Fruit fly (Drosophila melanogaster) S2 (cell line): Measurements from ENCODE around the gene Exn.
A peak's percentile ranks its signal among the peaks of the same experiment; 100 is the strongest.

ENCODE experiments used
- CG8478 ChIP-seq: fragments of >200 bp; optimal IDR thresholded peaks from 2 replicates; lab custom pipeline; 2018
- CTCF ChIP-seq, 2 experiments: fragments of >200 bp; optimal IDR thresholded peaks; 2 replicates each; lab custom pipeline; 2018

Gene Exn

DNA sequence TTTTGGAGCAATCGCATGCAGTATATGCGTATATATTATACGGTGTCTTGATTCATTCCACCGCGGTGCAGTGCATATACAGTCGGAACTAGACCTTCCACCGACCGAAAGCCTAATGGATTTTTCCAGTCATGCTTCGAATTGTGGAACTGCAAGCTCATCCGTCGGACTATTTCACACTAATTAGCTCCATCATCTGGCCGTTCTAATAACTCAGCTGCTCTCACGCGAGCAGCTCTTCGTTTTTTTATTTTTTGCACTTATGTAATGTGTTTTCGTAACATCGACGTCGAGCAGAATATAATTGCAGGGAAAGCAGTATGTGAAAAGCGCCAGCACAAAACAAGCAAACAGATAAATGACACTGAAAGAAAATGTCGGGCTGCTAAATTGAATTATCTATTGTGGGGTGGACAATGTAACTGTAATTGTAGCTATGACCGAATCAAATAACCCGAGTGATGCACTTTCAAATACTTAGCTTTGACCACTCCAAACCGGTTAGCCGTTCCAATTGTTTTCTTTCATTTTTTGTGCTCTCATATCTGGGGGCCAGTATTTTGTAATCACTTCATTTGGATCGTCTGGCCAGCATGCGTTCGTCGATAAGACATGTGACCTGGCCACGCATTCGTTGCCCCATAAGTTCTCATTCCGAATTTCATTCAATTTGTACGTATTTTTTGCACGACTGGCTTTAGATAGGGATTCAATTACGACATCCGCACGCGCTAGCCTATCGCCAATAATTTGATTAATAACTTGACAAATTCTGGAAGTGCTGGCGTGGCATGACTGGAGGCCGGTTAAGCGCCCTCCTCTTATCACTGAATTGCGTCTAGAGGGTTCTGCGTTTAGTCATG is 12.0 kb upstream of the Exn start, which contains the start of gene Cpr73D:
Gene Cpr73D, minus strand, starts transcription at position 156 of the 863 bp plus-strand sequence.
- TF ChIP-seq CG8478 (no peak), CTCF (optimal IDR thresholded peaks at IDR 0.05; lab: Kevin White, UChicago) (no peak)

DNA sequence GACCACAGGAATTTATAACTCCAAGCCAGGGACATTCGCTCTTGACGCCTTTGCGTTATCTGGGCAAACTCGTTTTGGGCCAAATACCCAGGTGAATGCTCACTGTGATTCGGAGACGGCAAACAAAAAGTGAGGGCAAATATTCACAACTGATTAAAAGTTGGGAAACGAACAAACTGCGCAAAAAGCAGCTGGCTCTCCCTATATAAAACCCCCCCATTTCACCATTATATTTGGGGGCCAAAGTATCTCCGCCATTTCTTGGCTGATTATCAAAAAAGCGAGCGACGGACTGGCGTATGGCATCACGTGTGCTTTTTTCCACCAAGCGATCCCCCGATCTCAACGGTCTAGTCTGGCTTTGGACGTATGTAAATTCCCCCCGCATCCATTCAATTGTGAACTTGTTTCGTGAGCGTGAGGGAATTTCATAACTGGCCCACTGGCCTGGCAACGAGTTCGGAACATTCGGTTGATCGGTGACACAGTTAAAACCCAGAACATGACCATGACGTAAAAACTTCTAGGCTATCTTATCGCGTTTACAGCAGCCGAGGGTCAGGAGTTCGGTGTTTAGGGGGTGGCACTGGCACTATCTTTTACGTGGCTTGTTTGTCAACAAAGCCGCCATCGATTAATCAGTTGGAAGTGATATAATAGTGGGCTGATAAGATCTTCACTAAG is 11.3 kb upstream of the Exn start:
- TF ChIP-seq CTCF (optimal IDR thresholded peaks at IDR 0.05; lab: Kevin White, UChicago) = no peak

DNA sequence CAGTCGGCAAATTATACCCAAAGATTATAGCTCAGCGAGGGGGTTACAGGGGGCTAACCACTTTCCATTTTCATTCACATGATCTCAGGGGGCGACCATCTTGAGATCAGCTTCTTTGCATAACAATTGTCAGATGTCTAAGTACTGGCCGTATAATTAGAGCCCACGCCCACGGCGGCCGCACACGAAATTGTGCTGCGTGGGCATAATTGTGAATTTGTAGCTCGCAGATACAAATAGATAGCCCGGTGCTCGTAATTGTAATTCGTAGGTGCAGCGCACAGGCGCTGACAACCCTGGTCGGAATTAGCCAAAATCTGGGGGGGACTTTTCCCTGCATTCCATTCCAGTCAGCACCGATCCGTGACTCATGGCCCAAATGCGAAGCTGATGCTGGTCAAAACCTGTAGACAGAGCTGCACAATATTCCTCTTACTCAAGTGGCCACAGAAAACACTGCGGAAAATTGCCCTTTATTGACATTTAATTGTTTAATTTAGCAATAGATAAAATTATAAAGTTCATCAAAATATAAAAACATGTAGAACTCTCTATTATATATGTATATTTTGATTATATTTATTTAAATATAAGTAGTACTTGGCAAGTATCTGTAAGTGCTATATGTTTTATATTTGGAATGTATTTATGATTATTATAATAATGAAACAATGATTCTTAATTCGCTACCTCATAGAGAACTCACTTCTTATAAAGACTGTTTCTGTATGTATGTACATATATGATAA is 2.0 kb downstream of the Exn start:
- TF ChIP-seq CTCF (optimal IDR thresholded peaks at IDR 0.05; lab: Kevin White, UChicago) = no peak
- no peak for TF ChIP-seq CG8478

DNA sequence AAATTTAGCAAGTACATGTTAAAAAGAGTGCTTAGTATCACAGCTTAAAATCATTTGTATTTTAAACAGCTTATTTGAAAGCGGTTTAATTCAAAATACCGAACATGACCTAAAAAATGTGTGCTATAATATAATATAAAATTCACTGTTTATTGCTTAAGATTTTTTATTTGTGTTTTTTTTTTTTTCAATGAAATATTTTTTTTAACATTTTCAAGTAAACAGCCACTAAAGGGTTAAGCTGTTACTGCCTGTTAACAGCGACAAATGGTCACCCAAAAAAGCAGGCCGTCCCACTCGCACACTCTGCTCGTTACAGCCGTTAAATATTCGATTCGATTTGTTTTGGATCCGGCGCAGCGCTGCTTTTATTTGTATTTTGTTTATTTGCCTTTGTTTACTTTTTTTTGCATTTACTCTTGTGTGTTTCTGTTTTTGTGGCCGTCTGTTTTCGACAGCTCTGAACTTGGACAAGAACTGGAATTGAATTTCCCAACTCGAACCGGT is 4.9 kb downstream of the Exn start:
- TF ChIP-seq CTCF (optimal IDR thresholded peaks at IDR 0.05; lab: Kevin White, UChicago) (no peak), CG8478 (no peak)

DNA sequence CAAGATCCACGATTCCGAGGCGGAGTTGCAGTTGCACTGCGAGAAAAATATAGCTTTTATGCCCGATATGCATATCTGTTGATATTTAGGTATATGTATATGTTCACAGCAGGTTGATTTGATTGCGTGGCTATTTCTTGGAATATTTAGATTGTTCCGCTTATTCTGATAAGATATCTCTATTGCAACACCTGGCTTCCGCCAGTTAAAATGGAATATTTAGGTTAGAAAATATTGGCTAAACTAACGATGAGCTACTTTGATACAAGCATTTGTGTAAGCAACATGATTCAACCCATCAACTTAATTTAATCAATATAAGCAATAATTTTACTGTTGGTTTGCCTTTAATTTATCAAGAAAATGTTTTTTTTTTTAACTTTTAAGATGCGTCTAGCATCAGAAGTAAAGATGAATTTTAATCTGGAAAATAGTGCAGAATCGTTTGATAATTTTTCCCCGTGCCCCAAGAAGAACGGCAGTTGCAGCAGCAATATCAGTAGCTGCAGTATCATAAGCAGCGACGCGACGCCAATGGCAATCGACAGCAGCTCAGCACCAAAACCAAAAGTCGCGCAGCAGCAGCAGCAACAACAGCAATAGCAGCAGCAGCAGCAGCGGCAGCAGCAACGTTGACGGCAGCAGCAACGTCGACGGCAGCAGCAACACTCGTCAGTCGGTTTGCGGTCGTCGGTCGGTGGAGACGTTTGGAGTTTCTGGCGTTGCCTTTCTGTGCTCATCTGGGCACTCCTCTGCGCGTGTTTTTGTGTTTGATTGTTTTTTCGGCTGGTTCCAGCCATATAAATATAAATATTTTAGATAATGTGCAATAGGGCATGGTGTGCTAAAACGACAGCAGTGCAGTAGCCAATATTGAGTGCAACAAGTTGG is 6.1 kb downstream of the Exn start:
- TF ChIP-seq CG8478 (no peak), CTCF (optimal IDR thresholded peaks at IDR 0.05; lab: Kevin White, UChicago) (no peak)

DNA sequence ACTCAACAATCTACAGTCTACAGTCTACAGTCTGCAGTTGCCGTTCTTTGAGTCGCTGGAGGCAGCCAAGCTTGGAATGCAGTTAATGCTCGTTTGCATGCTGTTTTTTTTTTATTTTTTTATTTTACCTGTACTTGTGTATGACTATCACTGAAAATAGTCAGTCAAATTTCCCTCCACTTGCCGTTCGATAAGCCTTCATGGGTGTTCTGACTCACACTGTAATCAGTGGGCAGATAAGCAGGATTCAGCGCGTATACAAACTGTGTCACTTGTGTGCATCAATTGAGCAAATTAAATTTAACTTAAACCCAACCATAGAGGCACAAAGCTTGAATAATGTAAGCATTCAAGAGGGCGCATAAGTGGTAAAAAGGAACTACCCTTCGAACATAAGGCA is 7.5 kb downstream of the Exn start:
- TF ChIP-seq CTCF (optimal IDR thresholded peaks at IDR 0.05; lab: Kevin White, UChicago) (no peak), CG8478 (no peak)

DNA sequence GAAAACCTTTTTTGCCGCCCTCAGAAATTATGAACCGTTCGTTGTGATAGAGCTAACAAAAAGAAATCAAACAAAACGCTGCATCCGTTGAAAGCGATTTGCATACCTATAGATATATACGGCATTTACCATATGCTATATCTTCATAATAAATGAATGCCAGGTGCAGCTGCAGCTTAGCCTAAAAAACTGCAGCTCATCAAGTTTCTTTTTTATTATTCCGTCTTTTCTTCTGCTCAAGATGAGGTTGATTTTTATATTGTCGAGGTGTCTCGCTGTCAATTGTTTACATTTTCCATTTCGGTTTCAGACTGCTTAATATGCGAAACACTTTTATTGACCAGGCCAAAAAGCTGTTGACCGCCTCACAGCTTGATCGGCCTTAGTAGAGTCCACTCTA is 8.6 kb downstream of the Exn start:
- TF ChIP-seq CG8478 (no peak), CTCF (optimal IDR thresholded peaks at IDR 0.05; lab: Kevin White, UChicago) (no peak)

DNA sequence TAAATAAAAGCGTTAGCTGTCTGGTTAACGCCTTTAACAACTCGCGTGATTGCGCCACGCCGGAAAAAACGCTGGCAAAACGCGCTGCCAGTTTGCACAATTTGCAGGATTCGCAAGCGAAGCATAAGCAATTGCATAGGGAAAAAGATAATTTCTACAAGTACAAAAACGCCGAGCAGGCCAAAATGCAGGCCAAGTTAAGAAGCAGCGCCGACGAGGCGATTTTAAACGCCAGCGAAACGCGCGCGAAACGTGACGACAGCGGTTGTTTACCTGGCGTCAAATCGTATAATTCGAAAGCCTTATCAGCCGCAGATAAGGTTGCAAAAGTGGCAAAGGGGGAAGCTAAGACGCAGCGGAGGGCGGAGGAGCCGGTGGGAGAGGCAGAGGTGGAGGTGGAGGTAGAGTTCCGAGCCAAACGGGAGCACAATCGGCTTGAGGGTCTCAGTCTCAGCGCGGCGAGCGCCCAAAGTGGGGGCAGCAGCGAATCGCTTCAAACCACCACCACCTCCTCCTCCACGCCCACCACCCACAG is 11.4 kb downstream of the Exn start:
- no peak for TF ChIP-seq CTCF (optimal IDR thresholded peaks at IDR 0.05; lab: Kevin White, UChicago)
- TF ChIP-seq CG8478 = no peak

DNA sequence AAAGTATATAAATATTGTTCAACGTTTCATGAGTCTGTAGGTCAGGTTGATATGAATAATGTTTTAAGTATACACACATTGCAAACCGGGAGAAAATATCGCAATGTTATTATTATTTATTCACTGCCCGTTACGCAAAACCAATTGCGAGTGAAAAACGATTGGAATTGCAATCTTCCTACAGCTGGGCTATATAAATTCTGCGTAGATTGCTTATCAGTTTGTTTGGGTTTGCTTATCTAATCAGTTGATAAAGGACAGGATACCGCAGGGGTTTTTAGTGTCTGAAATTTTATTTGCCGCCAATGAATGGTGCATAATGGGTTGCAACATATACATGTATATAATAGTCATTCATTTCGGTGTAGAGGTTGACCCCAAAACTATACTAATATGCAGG is 14.2 kb downstream of the Exn start:
- no peak for TF ChIP-seq CG8478
- no peak for TF ChIP-seq CTCF (optimal IDR thresholded peaks at IDR 0.05; lab: Kevin White, UChicago)

DNA sequence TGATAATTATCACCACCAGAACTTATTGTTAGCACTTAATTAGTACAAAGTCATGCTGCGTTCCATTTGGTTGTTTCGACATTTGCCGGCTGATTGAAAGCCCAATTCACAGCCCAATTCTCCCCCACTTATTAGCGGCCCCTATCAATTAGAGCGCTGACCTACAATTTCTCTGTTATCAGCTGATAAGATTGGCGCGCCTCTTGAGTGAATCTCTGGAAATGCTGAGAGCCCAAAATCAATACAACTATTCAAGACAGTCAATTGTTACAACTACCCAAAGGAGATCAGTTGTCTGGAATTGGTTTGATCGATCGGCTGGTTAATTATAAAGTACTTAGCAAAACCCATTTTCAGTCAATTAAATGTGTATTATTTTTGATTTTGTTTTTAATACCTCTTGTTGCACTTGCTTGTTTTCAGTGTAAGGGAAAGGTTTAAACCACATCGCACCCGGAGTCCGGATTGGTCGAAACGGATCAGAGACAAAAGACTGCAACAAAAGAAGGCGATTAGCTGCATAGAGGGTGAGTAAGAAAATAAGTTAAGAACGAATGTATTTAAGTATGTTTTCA is 15.1 kb downstream of the Exn start:
- TF ChIP-seq CTCF (optimal IDR thresholded peaks at IDR 0.05; lab: Kevin White, UChicago) (no peak), CG8478 (no peak)

DNA sequence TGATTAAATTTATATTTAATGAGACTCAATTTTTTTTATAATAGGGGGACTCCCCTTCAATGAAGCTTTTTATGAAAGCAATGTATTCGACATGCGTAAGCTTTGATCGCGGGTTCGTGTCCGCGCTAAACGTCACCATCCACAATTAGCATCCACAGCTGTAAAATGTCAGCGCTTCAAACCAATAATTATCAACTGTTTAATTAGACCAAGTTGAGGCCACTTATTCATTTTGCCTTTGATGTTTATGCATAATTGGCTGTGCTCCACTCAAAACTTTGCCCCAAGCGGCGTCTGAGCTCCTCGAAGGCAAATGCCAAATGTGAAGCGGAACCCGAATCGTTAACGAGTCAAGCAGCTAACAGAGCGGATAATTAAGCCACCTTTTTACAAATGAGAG is 15.8 kb downstream of the Exn start:
- TF ChIP-seq CG8478 = no peak
- peak; percentile 19 to 23 for TF ChIP-seq CTCF (optimal IDR thresholded peaks at IDR 0.05; lab: Kevin White, UChicago)

DNA sequence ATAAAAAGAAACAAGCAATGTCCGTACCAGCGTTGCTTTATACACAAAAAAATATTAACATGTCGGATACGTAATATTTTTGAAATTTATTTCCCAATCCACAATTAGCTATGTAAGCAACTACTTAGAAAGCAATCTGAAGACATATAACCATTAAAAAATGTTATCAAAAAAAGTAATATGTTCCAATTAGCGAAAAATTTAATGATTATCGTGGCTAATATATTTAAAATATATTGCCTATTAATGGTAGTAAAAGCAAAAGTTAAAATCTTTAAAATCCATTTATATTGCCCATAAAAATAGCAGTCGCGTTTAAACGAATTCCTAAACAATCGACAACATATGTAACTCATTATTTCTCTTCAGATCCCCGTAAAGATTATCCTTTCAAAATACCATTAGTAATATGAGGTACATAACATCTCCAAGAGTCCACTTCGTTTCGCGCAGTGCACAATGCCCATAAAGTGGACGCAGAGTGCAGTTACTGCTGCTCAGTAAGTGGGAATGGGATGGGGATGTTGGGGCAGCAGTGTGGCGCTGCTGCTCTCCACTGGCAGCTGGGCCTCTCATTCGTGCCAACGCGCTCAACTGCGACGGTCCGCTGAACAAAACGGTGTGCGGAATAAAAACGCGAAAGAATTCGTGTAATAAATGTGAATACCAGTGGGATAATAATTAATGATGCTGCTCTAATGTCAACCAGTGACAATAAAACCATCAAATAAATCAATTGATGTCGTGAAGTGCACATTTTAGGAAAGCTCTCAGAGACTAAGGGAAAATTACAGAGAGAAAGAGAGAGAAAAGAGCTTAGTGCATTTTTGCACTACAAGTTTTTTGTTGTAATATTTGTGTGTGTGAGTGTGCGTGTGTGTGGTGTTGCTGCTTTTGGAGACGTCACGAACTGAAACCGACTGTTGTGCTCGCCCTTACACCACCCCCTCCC is 16.5 kb downstream of the Exn start:
- TF ChIP-seq CG8478 (no peak), CTCF (optimal IDR thresholded peaks at IDR 0.05; lab: Kevin White, UChicago) (no peak)

DNA sequence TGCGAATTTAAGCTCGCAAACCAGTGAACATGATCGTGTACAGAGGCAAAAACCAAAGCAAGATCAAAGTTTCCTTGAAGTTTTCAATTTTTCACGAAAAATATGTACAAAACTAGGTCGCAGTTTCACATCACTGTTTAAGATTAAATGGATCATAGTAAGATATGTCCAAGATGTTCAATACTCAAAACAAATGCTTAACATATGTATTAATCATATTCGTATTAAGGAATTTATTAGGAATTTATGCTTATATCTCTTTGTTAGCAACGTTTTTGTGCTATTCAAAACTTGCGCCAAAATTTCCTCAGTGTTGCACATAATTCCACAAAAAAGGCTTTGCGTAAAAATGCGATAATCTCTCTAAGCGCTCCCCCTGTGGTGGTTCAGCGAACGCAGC is 17.5 kb downstream of the Exn start:
- TF ChIP-seq CG8478 (no peak), CTCF (optimal IDR thresholded peaks at IDR 0.05; lab: Kevin White, UChicago) (no peak)
